Worm (Caenorhabditis elegans): ENCODE results near the gene Y47D3A.13.
"Not testable (repeated sequence)": the region's sequence is repeated elsewhere in the genome, so short reads cannot be mapped to it uniquely, and the experiment has no call there.

Y47D3A.13 gene

ce11 chrIII:11224006-11224405 is at the start of gene Y47D3A.13:
Y47D3A.13 (minus strand) TSS chrIII:11224106.
- TF ChIP-seq flt-1 (GFP tag; IDR thresholded peaks at IDR 0.05); ref-1 (GFP tag; conservative IDR thresholded peaks at IDR 0.05); ztf-23 (GFP tag; IDR thresholded peaks at IDR 0.05): not testable (repeated sequence)

ce11 chrIII:11270795-11271194 is 46.9 kb upstream of the Y47D3A.13 start, which contains the start of gene obr-1:
obr-1 (minus strand) TSS chrIII:11270895.
- TF ChIP-seq ztf-29 (GFP tag; IDR thresholded peaks at IDR 0.05) = no peak

- TF ChIP-seq ref-1 (GFP tag; conservative IDR thresholded peaks at IDR 0.05) (no peak), cog-1 (tag; optimal IDR thresholded peaks at IDR 0.05) (no peak), T22C8.4 (GFP tag; IDR thresholded peaks at IDR 0.05) (no peak), klf-2 (GFP tag; conservative IDR thresholded peaks at IDR 0.05) (no peak), ztf-29 (GFP tag; IDR thresholded peaks at IDR 0.05) (no peak), ztf-23 (GFP tag; IDR thresholded peaks at IDR 0.05) (no peak), flt-1 (GFP tag; IDR thresholded peaks at IDR 0.05) (no peak), med-1 (GFP tag; optimal IDR thresholded peaks at IDR 0.05; ENCODE audit: insufficient read depth) (no peak)
Observed at ce11 chrIII:11269206-11269605, 45.3 kb upstream of the Y47D3A.13 start.

- TF ChIP-seq tab-1 (GFP tag; IDR thresholded peaks at IDR 0.05) (no peak), ztf-29 (GFP tag; IDR thresholded peaks at IDR 0.05) (no peak), klf-2 (GFP tag; conservative IDR thresholded peaks at IDR 0.05) (no peak), med-1 (GFP tag; optimal IDR thresholded peaks at IDR 0.05; ENCODE audit: insufficient read depth) (no peak), T22C8.4 (GFP tag; IDR thresholded peaks at IDR 0.05) (no peak), ref-1 (GFP tag; conservative IDR thresholded peaks at IDR 0.05) (no peak), cog-1 (tag; optimal IDR thresholded peaks at IDR 0.05) (no peak), flt-1 (GFP tag; IDR thresholded peaks at IDR 0.05) (no peak), ztf-23 (GFP tag; IDR thresholded peaks at IDR 0.05) (no peak)
Observed at ce11 chrIII:11268532-11268931, 44.6 kb upstream of the Y47D3A.13 start.

ce11 chrIII:11267372-11267771 is 43.5 kb upstream of the Y47D3A.13 start:
- TF ChIP-seq med-1 (GFP tag; optimal IDR thresholded peaks at IDR 0.05; ENCODE audit: insufficient read depth) (no peak), T22C8.4 (GFP tag; IDR thresholded peaks at IDR 0.05) (no peak), flt-1 (GFP tag; IDR thresholded peaks at IDR 0.05) (no peak), ztf-29 (GFP tag; IDR thresholded peaks at IDR 0.05) (no peak), ref-1 (GFP tag; conservative IDR thresholded peaks at IDR 0.05) (no peak), cog-1 (tag; optimal IDR thresholded peaks at IDR 0.05) (no peak), tab-1 (GFP tag; IDR thresholded peaks at IDR 0.05) (no peak), ztf-23 (GFP tag; IDR thresholded peaks at IDR 0.05) (no peak), klf-2 (GFP tag; conservative IDR thresholded peaks at IDR 0.05) (no peak)

- TF ChIP-seq flt-1 (GFP tag; IDR thresholded peaks at IDR 0.05) = no peak
- no peak for TF ChIP-seq cog-1 (tag; optimal IDR thresholded peaks at IDR 0.05)
- no peak for TF ChIP-seq ztf-23 (GFP tag; IDR thresholded peaks at IDR 0.05)
- no peak for TF ChIP-seq ref-1 (GFP tag; conservative IDR thresholded peaks at IDR 0.05)
- TF ChIP-seq med-1 (GFP tag; optimal IDR thresholded peaks at IDR 0.05; ENCODE audit: insufficient read depth) = no peak
- TF ChIP-seq T22C8.4 (GFP tag; IDR thresholded peaks at IDR 0.05) = no peak
- no peak for TF ChIP-seq klf-2 (GFP tag; conservative IDR thresholded peaks at IDR 0.05)
- TF ChIP-seq ztf-29 (GFP tag; IDR thresholded peaks at IDR 0.05) = no peak
- TF ChIP-seq tab-1 (GFP tag; IDR thresholded peaks at IDR 0.05) = no peak
Observed at ce11 chrIII:11262089-11262488, 38.2 kb upstream of the Y47D3A.13 start.

- TF ChIP-seq ref-1 (GFP tag; conservative IDR thresholded peaks at IDR 0.05) (no peak), flt-1 (GFP tag; IDR thresholded peaks at IDR 0.05) (no peak), ztf-23 (GFP tag; IDR thresholded peaks at IDR 0.05) (no peak), tab-1 (GFP tag; IDR thresholded peaks at IDR 0.05) (no peak), med-1 (GFP tag; optimal IDR thresholded peaks at IDR 0.05; ENCODE audit: insufficient read depth) (no peak), ztf-29 (GFP tag; IDR thresholded peaks at IDR 0.05) (no peak), T22C8.4 (GFP tag; IDR thresholded peaks at IDR 0.05) (no peak), klf-2 (GFP tag; conservative IDR thresholded peaks at IDR 0.05) (no peak), cog-1 (tag; optimal IDR thresholded peaks at IDR 0.05) (no peak)
Observed at ce11 chrIII:11255072-11255471, 31.2 kb upstream of the Y47D3A.13 start.

ce11 chrIII:11251718-11252441 is 28.0 kb upstream of the Y47D3A.13 start, which contains the start of gene Y47D3A.32:
Y47D3A.32 (plus strand) TSS chrIII:11252391.
- TF ChIP-seq med-1 (GFP tag; optimal IDR thresholded peaks at IDR 0.05; ENCODE audit: insufficient read depth) = no peak
- no peak for TF ChIP-seq tab-1 (GFP tag; IDR thresholded peaks at IDR 0.05)
- TF ChIP-seq ref-1 (GFP tag; conservative IDR thresholded peaks at IDR 0.05) = no peak
- TF ChIP-seq flt-1 (GFP tag; IDR thresholded peaks at IDR 0.05) = no peak
- TF ChIP-seq T22C8.4 (GFP tag; IDR thresholded peaks at IDR 0.05) = no peak
- no peak for TF ChIP-seq klf-2 (GFP tag; conservative IDR thresholded peaks at IDR 0.05)

- TF ChIP-seq med-1 (GFP tag; optimal IDR thresholded peaks at IDR 0.05; ENCODE audit: insufficient read depth) = no peak
- no peak for TF ChIP-seq tab-1 (GFP tag; IDR thresholded peaks at IDR 0.05)
- TF ChIP-seq klf-2 (GFP tag; conservative IDR thresholded peaks at IDR 0.05) = no peak
- TF ChIP-seq flt-1 (GFP tag; IDR thresholded peaks at IDR 0.05) = no peak
- TF ChIP-seq T22C8.4 (GFP tag; IDR thresholded peaks at IDR 0.05) = no peak
- TF ChIP-seq cog-1 (tag; optimal IDR thresholded peaks at IDR 0.05) = no peak
- no peak for TF ChIP-seq ref-1 (GFP tag; conservative IDR thresholded peaks at IDR 0.05)
- TF ChIP-seq ztf-29 (GFP tag; IDR thresholded peaks at IDR 0.05) = no peak
- no peak for TF ChIP-seq ztf-23 (GFP tag; IDR thresholded peaks at IDR 0.05)
Observed at ce11 chrIII:11248897-11249296, 25.0 kb upstream of the Y47D3A.13 start.

- no peak for TF ChIP-seq T22C8.4 (GFP tag; IDR thresholded peaks at IDR 0.05)
Observed at ce11 chrIII:11246588-11246987, 22.7 kb upstream of the Y47D3A.13 start.

All from whole organism, midembryonic.